Fruit fly (Drosophila melanogaster) ovary, adult (tissue): ENCODE data around the gene eIF3g1.

Source experiments
- CG17801 ChIP-seq: fragments of 200-800 bp; optimal IDR thresholded peaks from 2 replicates; lab custom pipeline; 2019; ENCODE audit warnings: missing biosample characterization, mild to moderate bottlenecking, missing genetic modification characterization, moderate library complexity; ENCODE audit not compliant: partially characterized antibody

The eIF3g1 gene

DNA sequence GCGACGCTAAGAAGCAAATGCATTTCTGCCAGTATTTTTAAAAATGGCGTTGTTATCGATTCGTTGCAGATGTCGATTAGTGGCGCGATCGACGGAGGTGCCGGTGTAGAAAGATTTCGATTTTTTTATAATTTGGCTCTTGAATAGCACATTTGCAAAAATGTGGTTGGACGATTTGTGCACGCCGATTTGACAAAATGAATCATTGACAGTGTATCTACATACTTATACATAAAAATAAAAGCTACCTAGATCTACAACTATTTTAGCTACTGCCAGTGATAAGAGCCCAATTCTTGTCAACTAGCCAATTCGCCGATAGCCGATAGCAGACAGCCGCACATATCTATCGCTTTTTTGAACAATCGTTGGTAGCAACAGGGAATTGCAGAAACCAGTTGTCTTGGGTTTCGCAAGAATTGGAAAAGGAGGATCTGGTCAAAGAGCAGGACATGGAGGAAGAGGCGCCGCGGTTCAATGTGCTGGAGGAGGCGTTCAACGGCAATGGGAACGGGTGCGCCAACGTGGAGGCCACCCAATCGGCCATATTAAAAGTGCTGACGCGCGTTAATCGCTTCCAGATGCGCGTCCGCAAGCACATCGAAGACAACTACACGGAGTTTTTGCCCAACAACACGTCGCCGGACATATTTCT, 6.2 kb downstream of the eIF3g1 start, which contains the start of the genes Klp3A and Zw10:
Gene Klp3A, minus strand, starts transcription at position 202 of the 655 bp plus-strand sequence.
Gene Zw10, plus strand, starts transcription at position 347 of the 655 bp plus-strand sequence.
- TF ChIP-seq CG17801 (GFP tag; lab: Kevin White, UChicago): peak; percentile 32

dm6 chrX:2593753-2594096, 16.4 kb downstream of the eIF3g1 start:
- peak; percentile 77 for TF ChIP-seq CG17801 (GFP tag; lab: Kevin White, UChicago)

DNA sequence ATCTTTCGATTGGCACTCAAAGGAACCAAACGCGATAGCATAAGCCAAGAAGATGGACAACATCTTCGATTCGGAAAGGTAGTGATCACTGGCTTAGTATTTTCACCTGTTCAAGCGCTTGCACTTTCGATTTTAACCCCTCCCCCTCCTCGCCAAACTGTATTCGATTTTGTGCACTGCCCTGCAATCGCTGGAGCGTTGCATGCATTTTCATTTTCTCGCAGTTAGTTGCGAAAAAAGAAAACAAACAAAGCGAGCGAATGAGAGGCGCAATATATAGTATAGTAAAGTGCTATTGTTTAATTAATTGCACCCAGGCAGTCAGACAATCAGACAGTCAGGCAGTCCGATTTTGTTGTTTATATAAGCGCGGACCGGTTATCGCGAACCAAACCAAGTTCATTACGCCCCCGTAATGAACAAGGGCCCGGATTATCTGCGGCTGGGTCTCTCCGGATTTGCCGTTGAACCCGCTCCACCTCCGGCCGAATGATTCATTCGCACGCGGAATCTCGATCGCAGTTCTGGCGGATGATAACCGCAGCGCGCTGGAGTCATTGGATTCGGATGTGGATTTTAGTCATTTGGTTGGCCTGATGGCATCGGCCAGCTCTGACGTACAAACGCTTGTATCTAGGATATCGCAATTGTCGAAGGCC, 16.9 kb downstream of the eIF3g1 start:
- no peak for TF ChIP-seq CG17801 (GFP tag; lab: Kevin White, UChicago)

DNA sequence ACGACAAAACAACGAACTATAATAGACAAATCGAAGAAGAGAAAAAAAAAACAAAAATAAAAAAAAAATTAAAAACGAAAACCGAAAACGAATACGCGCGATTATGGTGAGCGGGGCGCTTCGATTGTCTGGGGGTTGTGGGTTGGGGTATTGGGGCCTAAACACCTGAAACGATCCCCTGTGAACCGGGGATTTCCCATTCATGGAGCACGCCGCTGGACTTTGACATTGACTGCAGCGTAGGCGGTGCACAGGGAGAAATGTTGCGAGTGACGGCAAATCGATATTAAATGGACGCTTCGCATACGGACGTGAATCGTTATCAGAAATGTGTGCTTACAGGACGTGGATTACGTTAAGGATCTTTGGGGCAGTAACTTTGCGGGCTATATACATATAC, 17.9 kb downstream of the eIF3g1 start:
- TF ChIP-seq CG17801 (GFP tag; lab: Kevin White, UChicago): no peak

DNA sequence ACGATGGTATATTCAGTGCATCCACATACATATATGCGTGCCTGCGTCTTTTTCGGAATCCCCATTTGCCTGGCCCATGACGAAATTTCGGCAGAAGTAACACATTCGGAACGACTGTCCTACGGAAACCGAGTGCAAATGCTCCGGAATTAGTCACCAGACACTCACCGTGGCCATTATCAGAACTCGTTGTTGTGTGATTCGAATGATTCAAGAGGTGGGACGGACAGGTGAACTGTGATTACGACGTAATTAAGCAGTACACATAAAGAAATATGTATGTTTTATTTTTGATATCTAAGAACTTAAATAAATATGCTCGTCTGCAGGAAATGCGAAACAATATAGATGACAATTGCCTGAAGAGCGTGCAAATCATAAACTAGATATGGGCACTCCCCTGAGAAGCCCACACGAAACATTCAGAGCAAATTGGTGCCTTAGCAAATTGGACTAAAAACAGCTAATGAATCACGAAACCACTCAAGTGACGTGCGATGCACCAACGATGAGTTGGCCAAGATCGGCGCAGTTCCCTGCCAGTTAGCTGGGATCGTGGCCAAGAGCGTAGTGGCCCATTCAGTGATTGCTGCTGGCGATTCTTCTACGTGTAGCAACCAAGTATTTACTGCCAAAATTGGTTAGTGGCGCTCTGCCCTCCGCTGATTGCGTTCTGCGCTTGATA, 18.7 kb downstream of the eIF3g1 start:
- TF ChIP-seq CG17801 (GFP tag; lab: Kevin White, UChicago): no peak

DNA sequence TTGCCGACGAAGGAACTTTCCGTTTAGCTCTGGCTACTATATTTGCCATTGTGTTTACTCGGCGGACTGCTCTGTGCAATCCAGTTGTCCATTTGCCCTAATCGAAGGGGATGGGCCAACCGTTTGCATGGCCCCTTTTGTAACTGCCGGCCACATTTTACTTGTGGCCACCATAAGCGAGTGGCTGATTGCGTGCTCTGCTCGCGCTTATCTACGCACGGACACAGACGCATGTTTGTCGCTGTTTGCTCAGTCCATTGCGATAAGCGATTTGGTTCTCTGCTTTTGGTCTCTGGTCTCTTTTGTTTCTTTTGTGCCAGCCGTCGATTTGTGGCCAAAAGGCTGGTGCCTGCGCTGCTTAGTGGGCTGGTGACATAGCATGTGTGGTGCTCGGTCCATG, 19.5 kb downstream of the eIF3g1 start:
- TF ChIP-seq CG17801 (GFP tag; lab: Kevin White, UChicago): no peak

- TF ChIP-seq CG17801 (GFP tag; lab: Kevin White, UChicago): peak; percentile 91
These were observed 20.6 kb downstream of the eIF3g1 start for dm6 chrX:2589446-2590038.

- TF ChIP-seq CG17801 (GFP tag; lab: Kevin White, UChicago): peak; percentile 60
These were observed 21.4 kb downstream of the eIF3g1 start, which contains the start of gene egh for dm6 chrX:2588415-2589411. egh (plus strand) TSS chrX:2588503.

- TF ChIP-seq CG17801 (GFP tag; lab: Kevin White, UChicago): no peak
These were observed 24.4 kb downstream of the eIF3g1 start, which contains the start of gene wds for dm6 chrX:2585716-2586082. wds (plus strand) TSS chrX:2585980.

- no peak for TF ChIP-seq CG17801 (GFP tag; lab: Kevin White, UChicago)
These were observed 25.0 kb downstream of the eIF3g1 start, which contains the start of gene CG13760 for dm6 chrX:2585055-2585715. CG13760 (minus strand) TSS chrX:2585699.

- TF ChIP-seq CG17801 (GFP tag; lab: Kevin White, UChicago): no peak
These were observed 28.2 kb downstream of the eIF3g1 start for dm6 chrX:2581793-2582503.

- no peak for TF ChIP-seq CG17801 (GFP tag; lab: Kevin White, UChicago)
These were observed 29.7 kb downstream of the eIF3g1 start, which contains the start of the genes Vha36-3 and AANATL7 for dm6 chrX:2580319-2581008. Vha36-3 (minus strand) TSS chrX:2580560. AANATL7 (plus strand) TSS chrX:2580958.
